Worm (Caenorhabditis elegans) whole organism, L2 larva: Measurements from ENCODE around the gene cdh-8.
A peak's percentile ranks its signal among the peaks of the same experiment; 100 is the strongest.

ENCODE experiments used
- C34F6.9 ChIP-seq: fragments of 150-350 bp; optimal IDR thresholded peaks from 2 replicates; lab custom pipeline; 2014; ENCODE audit warnings: missing biosample characterization, missing genetic modification characterization
- F13H6.1 ChIP-seq: sonication (generic microtip); optimal IDR thresholded peaks from 2 replicates; lab custom pipeline; 2016; ENCODE audit warnings: missing genetic modification characterization, missing compliant biosample characterization
- R02D3.7 ChIP-seq: fragments of 150-350 bp; optimal IDR thresholded peaks from 2 replicates; lab custom pipeline; 2014; ENCODE audit warnings: missing biosample characterization, missing genetic modification characterization
- ama-1 ChIP-seq: fragments of 150-350 bp; optimal IDR thresholded peaks from 2 replicates; lab custom pipeline; 2018; ENCODE audit warnings: inconsistent platforms
- blmp-1 ChIP-seq: sonication (generic microtip); optimal IDR thresholded peaks from 2 replicates; lab custom pipeline; 2017; ENCODE audit warnings: missing genetic modification characterization, mild to moderate bottlenecking, missing compliant biosample characterization, antibody characterized with exemption, moderate library complexity; ENCODE audit not compliant: insufficient read depth
- ceh-82 ChIP-seq: fragments of 150-350 bp; optimal IDR thresholded peaks from 2 replicates; lab custom pipeline; 2014; ENCODE audit warnings: missing biosample characterization, missing genetic modification characterization
- crh-2 ChIP-seq: sonication (generic microtip); optimal IDR thresholded peaks from 2 replicates; lab custom pipeline; 2017; ENCODE audit warnings: missing biosample characterization, missing genetic modification characterization
- dmd-4 ChIP-seq: sonication (generic microtip); optimal IDR thresholded peaks from 2 replicates; lab custom pipeline; 2017; ENCODE audit warnings: missing biosample characterization, missing genetic modification characterization
- egl-27 ChIP-seq: sonication (generic microtip); optimal IDR thresholded peaks from 3 replicates; lab custom pipeline; 2017; ENCODE audit warnings: missing biosample characterization, missing genetic modification reagents, missing genetic modification characterization
- elt-3 ChIP-seq: sonication (generic microtip); optimal IDR thresholded peaks from 2 replicates; lab custom pipeline; 2017; ENCODE audit warnings: missing biosample characterization, missing genetic modification characterization
- fos-1 ChIP-seq: fragments of 150-350 bp; optimal IDR thresholded peaks from 2 replicates; lab custom pipeline; 2014; ENCODE audit warnings: missing biosample characterization, missing genetic modification characterization
- gmeb-1 ChIP-seq: fragments of 150-350 bp; optimal IDR thresholded peaks from 2 replicates; lab custom pipeline; 2014; ENCODE audit warnings: missing biosample characterization, missing genetic modification characterization
- lin-39 ChIP-seq: fragments of 150-350 bp; optimal IDR thresholded peaks from 2 replicates; lab custom pipeline; 2014; ENCODE audit warnings: missing biosample characterization, missing genetic modification reagents, missing genetic modification characterization
- lsy-2 ChIP-seq, 2 experiments: fragments of 150-350 bp in 1 of 2; sonication (generic microtip) in 1 of 2; optimal IDR thresholded peaks; 2 replicates each; lab custom pipeline; 2014 to 2017; ENCODE audit warnings: missing biosample characterization in 2 of 2, missing genetic modification characterization in 2 of 2
- mab-5 ChIP-seq: fragments of 150-350 bp; optimal IDR thresholded peaks from 2 replicates; lab custom pipeline; 2014; ENCODE audit warnings: missing biosample characterization, missing genetic modification characterization
- mdl-1 ChIP-seq, 2 experiments: fragments of 150-350 bp in 1 of 2; sonication (generic microtip) in 1 of 2; optimal IDR thresholded peaks; 2 replicates each; lab custom pipeline; 2017; ENCODE audit warnings: missing biosample characterization in 2 of 2, missing genetic modification characterization in 2 of 2
- nhr-10 ChIP-seq: sonication (generic microtip); optimal IDR thresholded peaks from 2 replicates; lab custom pipeline; 2017; ENCODE audit warnings: missing biosample characterization, missing genetic modification characterization
- nhr-11 ChIP-seq: fragments of 150-350 bp; optimal IDR thresholded peaks from 2 replicates; lab custom pipeline; 2014; ENCODE audit warnings: missing biosample characterization, missing genetic modification characterization
- nhr-12 ChIP-seq: fragments of 150-350 bp; optimal IDR thresholded peaks from 2 replicates; lab custom pipeline; 2014; ENCODE audit warnings: missing biosample characterization, missing genetic modification characterization
- nhr-129 ChIP-seq: fragments of 150-350 bp; optimal IDR thresholded peaks from 2 replicates; lab custom pipeline; 2014; ENCODE audit warnings: missing biosample characterization, missing genetic modification characterization
- nhr-21 ChIP-seq: fragments of 150-350 bp; optimal IDR thresholded peaks from 2 replicates; lab custom pipeline; 2014; ENCODE audit warnings: missing biosample characterization, missing genetic modification characterization
- nhr-237 ChIP-seq: fragments of 150-350 bp; optimal IDR thresholded peaks from 2 replicates; lab custom pipeline; 2014; ENCODE audit warnings: missing biosample characterization, missing genetic modification characterization
- nhr-25 ChIP-seq: fragments of 150-350 bp; sonication (generic microtip); optimal IDR thresholded peaks from 3 replicates; lab custom pipeline; 2014; ENCODE audit warnings: missing biosample characterization, missing genetic modification characterization
- nhr-6 ChIP-seq: fragments of 150-350 bp; optimal IDR thresholded peaks from 2 replicates; lab custom pipeline; 2014; ENCODE audit warnings: missing biosample characterization, missing genetic modification characterization
- nhr-77 ChIP-seq: fragments of 150-350 bp; optimal IDR thresholded peaks from 2 replicates; lab custom pipeline; 2014; ENCODE audit warnings: missing biosample characterization, missing genetic modification characterization
- peb-1 ChIP-seq: fragments of 150-350 bp; optimal IDR thresholded peaks from 2 replicates; lab custom pipeline; 2014; ENCODE audit warnings: missing biosample characterization, missing genetic modification characterization
- sem-4 ChIP-seq: fragments of 150-350 bp; optimal IDR thresholded peaks from 2 replicates; lab custom pipeline; 2014; ENCODE audit warnings: missing biosample characterization, missing genetic modification reagents, missing genetic modification characterization
- sma-9 ChIP-seq, 2 experiments: fragments of 150-350 bp in 1 of 2; sonication (generic microtip) in 1 of 2; optimal IDR thresholded peaks; 2 replicates each; lab custom pipeline; 2014 to 2016; ENCODE audit warnings: missing genetic modification characterization in 2 of 2, mild to moderate bottlenecking in 1 of 2, missing biosample characterization in 1 of 2, missing compliant biosample characterization in 1 of 2, missing genetic modification reagents in 1 of 2, moderate library complexity in 1 of 2
- unc-39 ChIP-seq: fragments of 150-350 bp; optimal IDR thresholded peaks from 2 replicates; lab custom pipeline; 2014; ENCODE audit warnings: missing biosample characterization, missing genetic modification characterization
- unc-55 ChIP-seq: fragments of 150-350 bp; sonication (generic microtip); optimal IDR thresholded peaks from 3 replicates; lab custom pipeline; 2014; ENCODE audit warnings: missing biosample characterization, missing genetic modification reagents, missing genetic modification characterization
- unc-62 ChIP-seq: fragments of 150-350 bp; optimal IDR thresholded peaks from 2 replicates; lab custom pipeline; 2014; ENCODE audit warnings: missing biosample characterization, missing genetic modification reagents, missing genetic modification characterization
- zag-1 ChIP-seq: fragments of 150-350 bp; optimal IDR thresholded peaks from 2 replicates; lab custom pipeline; 2014; ENCODE audit warnings: missing biosample characterization, missing genetic modification characterization
- ztf-1 ChIP-seq: fragments of 200-800 bp; sonication (Bioruptor generic); conservative IDR thresholded peaks from 2 replicates; pipeline ENCODE4 v1.3.6; 2022; ENCODE audit warnings: missing genetic modification characterization, missing compliant biosample characterization

cdh-8 gene

ce11 chrIV:338192-338831 is 1.3 kb upstream of the cdh-8 start:
- TF ChIP-seq lin-39 (tag; lab: Kevin White, UChicago): no peak
- TF ChIP-seq mab-5: no peak
- TF ChIP-seq elt-3 (tag; lab: Kevin White, UChicago): no peak
- no peak for TF ChIP-seq R02D3.7 (tag; lab: Kevin White, UChicago)
- no peak for TF ChIP-seq nhr-10 (tag; lab: Kevin White, UChicago)
- TF ChIP-seq ztf-1 (GFP tag; lab: Robert Waterston, UW): no peak
- no peak for TF ChIP-seq blmp-1 (tag; lab: Kevin White, UChicago)
- no peak for TF ChIP-seq ceh-82 (tag; lab: Kevin White, UChicago)
- TF ChIP-seq egl-27 (tag; lab: Kevin White, UChicago): no peak
- TF ChIP-seq sem-4: no peak
- TF ChIP-seq F13H6.1: no peak
- TF ChIP-seq nhr-11 (tag; lab: Kevin White, UChicago): no peak
- TF ChIP-seq nhr-237 (tag; lab: Kevin White, UChicago): no peak

ce11 chrIV:343279-343678 is 3.7 kb downstream of the cdh-8 start:
- no peak for TF ChIP-seq nhr-10 (tag; lab: Kevin White, UChicago)
- no peak for TF ChIP-seq nhr-21
- TF ChIP-seq lsy-2 (tag; optimal IDR thresholded peaks at IDR 0.05; lab: Kevin White, UChicago): no peak
- no peak for TF ChIP-seq zag-1 (tag; lab: Kevin White, UChicago)
- TF ChIP-seq sem-4: no peak
- no peak for TF ChIP-seq nhr-6 (tag; lab: Kevin White, UChicago)
- TF ChIP-seq ama-1 (lab: Kevin White, UChicago): no peak
- TF ChIP-seq peb-1 (tag; lab: Kevin White, UChicago): no peak
- no peak for TF ChIP-seq crh-2 (tag; lab: Kevin White, UChicago)
- TF ChIP-seq mdl-1 (tag; optimal IDR thresholded peaks at IDR 0.05; lab: Kevin White, UChicago): no peak
- no peak for TF ChIP-seq nhr-77 (tag; lab: Kevin White, UChicago)
- TF ChIP-seq unc-39 (tag; lab: Kevin White, UChicago): no peak
- TF ChIP-seq dmd-4 (tag; lab: Kevin White, UChicago): no peak
- no peak for TF ChIP-seq nhr-12 (tag; lab: Kevin White, UChicago)
- TF ChIP-seq ztf-1 (GFP tag; lab: Robert Waterston, UW): no peak

- TF ChIP-seq C34F6.9 (tag; lab: Kevin White, UChicago) (peak; percentile 28), nhr-129 (tag; lab: Kevin White, UChicago) (peak; percentile 37), unc-62 (GFP tag; lab: Kevin White, UChicago) (no peak)
- TF ChIP-seq, all 48 proteins: peak for 2
Observed at ce11 chrIV:364983-365382, 25.4 kb downstream of the cdh-8 start.

- TF ChIP-seq nhr-11 (tag; lab: Kevin White, UChicago) (no peak), lin-39 (tag; lab: Kevin White, UChicago) (no peak), unc-55 (GFP tag; lab: Kevin White, UChicago) (peak; percentile 77), nhr-237 (tag; lab: Kevin White, UChicago) (no peak), nhr-25 (peak; percentile 63), ceh-82 (tag; lab: Kevin White, UChicago) (no peak), nhr-129 (tag; lab: Kevin White, UChicago) (peak; percentile 67), lsy-2 (tag; optimal IDR thresholded peaks at IDR 0.05; lab: Kevin White, UChicago) (peak in 1 of 2 experiments; percentile 59), ztf-1 (GFP tag; lab: Robert Waterston, UW) (no peak), F13H6.1 (peak; percentile 7), nhr-6 (tag; lab: Kevin White, UChicago) (peak; percentile 1), crh-2 (tag; lab: Kevin White, UChicago) (peak; percentile 74), unc-39 (tag; lab: Kevin White, UChicago) (no peak), C34F6.9 (tag; lab: Kevin White, UChicago) (peak; percentile 76), fos-1 (tag; lab: Kevin White, UChicago) (peak; percentile 11), sma-9 (GFP tag; optimal IDR thresholded peaks at IDR 0.05; lab: Kevin White, UChicago) (peak; percentile 42), sma-9 (tag; optimal IDR thresholded peaks at IDR 0.05; lab: Kevin White, UChicago) (no peak), gmeb-1 (tag; lab: Kevin White, UChicago) (no peak), blmp-1 (tag; lab: Kevin White, UChicago) (peak; percentile 57)
Observed at ce11 chrIV:366406-366805, 26.8 kb downstream of the cdh-8 start.
